Fruit fly (Drosophila melanogaster) whole organism, embryonic: ENCODE measurements around the gene Sprn.

ENCODE experiments used
- CG15269 ChIP-seq: fragments of 200-800 bp; sonication (Bioruptor generic); optimal IDR thresholded peaks from 2 replicates; lab custom pipeline; 2018; ENCODE audit warnings: missing biosample characterization, mild to moderate bottlenecking, missing genetic modification characterization, moderate library complexity
- CG6791 ChIP-seq: fragments of 200-800 bp; sonication (Bioruptor generic); IDR thresholded peaks from 3 replicates; pipeline ENCODE4 v1.3.6; 2022; ENCODE audit warnings: missing biosample characterization, missing genetic modification characterization; ENCODE audit not compliant: partially characterized antibody
- CkIIα-i1 ChIP-seq: fragments of 200-800 bp; sonication (Bioruptor generic); IDR thresholded peaks from 2 replicates; pipeline ENCODE4 v1.3.6; 2022; ENCODE audit warnings: missing biosample characterization, missing genetic modification characterization
- E2f1 ChIP-seq: fragments of 200-800 bp; sonication (Bioruptor generic); IDR thresholded peaks from 2 replicates; pipeline ENCODE4 v1.3.6; 2022; ENCODE audit warnings: missing biosample characterization, missing genetic modification characterization
- br ChIP-seq: fragments of >200 bp; optimal IDR thresholded peaks from 2 replicates; lab custom pipeline; 2017
- chif ChIP-seq, 2 experiments: fragments of 200-800 bp; sonication (Bioruptor generic); optimal IDR thresholded peaks; 3 replicates each; lab custom pipeline; 2016; ENCODE audit warnings: missing biosample characterization in 2 of 2, missing genetic modification characterization in 2 of 2
- ftz-f1 ChIP-seq: fragments of 200-800 bp; sonication (Bioruptor generic); optimal IDR thresholded peaks from 2 replicates; lab custom pipeline; 2016; ENCODE audit warnings: missing biosample characterization, missing genetic modification characterization
- gcm2 ChIP-seq: fragments of 200-800 bp; sonication (Bioruptor generic); optimal IDR thresholded peaks from 2 replicates; lab custom pipeline; 2016; ENCODE audit warnings: missing biosample characterization, missing genetic modification characterization
- gt ChIP-seq: fragments of 200-800 bp; sonication (Bioruptor generic); IDR thresholded peaks from 2 replicates; pipeline ENCODE4 v1.3.6; 2022; ENCODE audit warnings: missing biosample characterization, missing genetic modification characterization
- kni ChIP-seq: fragments of 200-800 bp; sonication (Bioruptor generic); optimal IDR thresholded peaks from 3 replicates; lab custom pipeline; 2017; ENCODE audit warnings: mild to moderate bottlenecking, missing biosample characterization, missing genetic modification reagents, missing genetic modification characterization
- nerfin-1 ChIP-seq: fragments of 200-800 bp; sonication (Bioruptor generic); optimal IDR thresholded peaks from 3 replicates; lab custom pipeline; 2019; ENCODE audit warnings: missing biosample characterization, mild to moderate bottlenecking, missing genetic modification characterization, moderate library complexity

DNA sequence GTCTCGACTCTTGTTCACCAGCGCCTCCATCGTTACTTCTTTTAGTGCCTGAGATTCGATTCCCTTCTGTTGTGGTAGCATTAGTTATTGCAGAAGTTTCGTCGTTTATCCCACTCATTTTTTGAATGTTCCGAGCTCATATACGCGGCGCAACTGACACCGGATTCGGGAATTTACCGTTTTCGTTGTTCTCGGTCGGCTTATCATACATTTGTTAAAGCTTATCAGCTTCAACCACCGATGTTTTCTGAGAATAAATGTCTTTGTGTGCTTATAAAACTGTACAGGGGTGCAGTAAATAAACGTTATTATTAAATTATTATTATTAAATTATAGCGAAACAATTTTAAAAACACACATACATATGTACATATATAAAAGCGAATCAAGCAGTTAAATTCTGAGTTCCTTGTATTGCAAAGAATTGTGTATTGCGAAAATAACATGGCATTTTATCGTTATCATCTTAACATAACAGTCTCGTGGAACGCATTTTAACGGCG lies 42.3 kb upstream of the Sprn start, which contains the start of gene CG43064:
- no peak for TF ChIP-seq CG6791 (GFP tag; lab: Robert Waterston, UW)
- no peak for TF ChIP-seq chif (GFP tag; optimal IDR thresholded peaks at IDR 0.05; lab: Kevin White, UChicago)
- TF ChIP-seq kni (GFP tag; lab: Kevin White, UChicago) = no peak
- no peak for TF ChIP-seq nerfin-1 (tag; lab: Kevin White, UChicago)
- TF ChIP-seq gcm2 (GFP tag; lab: Kevin White, UChicago) = no peak
- TF ChIP-seq E2f1 (GFP tag; lab: Robert Waterston, UW) = no peak
- no peak for TF ChIP-seq br (lab: Kevin White, UChicago)
- no peak for TF ChIP-seq gt (GFP tag; lab: Robert Waterston, UW)
- no peak for TF ChIP-seq ftz-f1
- TF ChIP-seq CG15269 (tag; lab: Kevin White, UChicago) = no peak
- no peak for TF ChIP-seq CkIIα-i1 (GFP tag; lab: Robert Waterston, UW)
